Worm (Caenorhabditis elegans) whole organism, L1 larva: ENCODE measurements around the gene str-134.

Experiments
- C04F5.9 ChIP-seq: sonication (generic microtip); optimal IDR thresholded peaks from 2 replicates; lab custom pipeline; 2016; ENCODE audit warnings: missing genetic modification characterization, missing compliant biosample characterization
- C34B4.2 ChIP-seq: sonication (generic microtip); optimal IDR thresholded peaks from 2 replicates; lab custom pipeline; 2017; ENCODE audit warnings: mild to moderate bottlenecking, missing genetic modification characterization, missing compliant biosample characterization
- F16B12.6 ChIP-seq: fragments of 150-350 bp; optimal IDR thresholded peaks from 2 replicates; lab custom pipeline; 2014; ENCODE audit warnings: missing biosample characterization, missing genetic modification characterization
- Y116A8C.19 ChIP-seq: sonication (generic microtip); optimal IDR thresholded peaks from 2 replicates; lab custom pipeline; 2016; ENCODE audit warnings: missing compliant biosample characterization, missing genetic modification characterization, borderline replicate concordance
- aha-1 ChIP-seq: fragments of 150-350 bp; optimal IDR thresholded peaks from 2 replicates; lab custom pipeline; 2014; ENCODE audit warnings: missing biosample characterization, missing genetic modification characterization
- blmp-1 ChIP-seq: fragments of 150-350 bp; optimal IDR thresholded peaks from 2 replicates; lab custom pipeline; 2014; ENCODE audit warnings: missing biosample characterization, missing genetic modification characterization
- ceh-82 ChIP-seq, 3 experiments: fragments of 150-350 bp in 1 of 3; sonication (generic microtip) in 2 of 3; optimal IDR thresholded peaks; 2 replicates each; lab custom pipeline; 2014 to 2017; ENCODE audit warnings: missing biosample characterization in 3 of 3, missing genetic modification characterization in 3 of 3
- ceh-88 ChIP-seq: fragments of 200-800 bp; sonication (Bioruptor generic); IDR thresholded peaks from 2 replicates; pipeline ENCODE4 v1.3.6; 2022; ENCODE audit warnings: missing genetic modification characterization, missing compliant biosample characterization
- ceh-90 ChIP-seq: sonication (generic microtip); optimal IDR thresholded peaks from 2 replicates; lab custom pipeline; 2016; ENCODE audit warnings: missing genetic modification characterization, missing compliant biosample characterization
- ces-1 ChIP-seq: fragments of 150-350 bp; optimal IDR thresholded peaks from 2 replicates; lab custom pipeline; 2014; ENCODE audit warnings: missing biosample characterization, missing genetic modification reagents, missing genetic modification characterization
- dpl-1 ChIP-seq, 3 experiments: fragments of 150-350 bp in 2 of 3; sonication (generic microtip) in 1 of 3; optimal IDR thresholded peaks; 2 replicates each; lab custom pipeline; 2014 to 2017; ENCODE audit warnings: missing biosample characterization in 3 of 3, missing genetic modification characterization in 3 of 3, missing genetic modification reagents in 3 of 3
- dsc-1 ChIP-seq: sonication (generic microtip); optimal IDR thresholded peaks from 2 replicates; lab custom pipeline; 2016; ENCODE audit warnings: mild to moderate bottlenecking, missing genetic modification characterization, missing compliant biosample characterization
- efl-3 ChIP-seq: fragments of 200-800 bp; sonication (Bioruptor generic); optimal IDR thresholded peaks from 2 replicates; lab custom pipeline; 2018; ENCODE audit warnings: mild to moderate bottlenecking, missing genetic modification characterization, missing compliant biosample characterization
- elt-2 ChIP-seq: sonication (generic microtip); optimal IDR thresholded peaks from 2 replicates; lab custom pipeline; 2016; ENCODE audit warnings: missing genetic modification characterization, mild to moderate bottlenecking, inconsistent platforms, missing compliant biosample characterization, missing genetic modification reagents
- ets-5 ChIP-seq: fragments of 200-800 bp; sonication (Bioruptor generic); IDR thresholded peaks from 2 replicates; pipeline ENCODE4 v1.3.6; 2022; ENCODE audit warnings: missing genetic modification characterization, missing compliant biosample characterization
- fos-1 ChIP-seq: fragments of 150-350 bp; optimal IDR thresholded peaks from 2 replicates; lab custom pipeline; 2014; ENCODE audit warnings: missing biosample characterization, missing genetic modification characterization
- hlh-17 ChIP-seq: fragments of 200-800 bp; sonication (Bioruptor generic); optimal IDR thresholded peaks from 2 replicates; lab custom pipeline; 2018; ENCODE audit warnings: missing genetic modification characterization, mild to moderate bottlenecking, missing compliant biosample characterization, moderate library complexity, borderline replicate concordance
- hlh-4 ChIP-seq: sonication (generic microtip); optimal IDR thresholded peaks from 2 replicates; lab custom pipeline; 2016; ENCODE audit warnings: mild to moderate bottlenecking, missing genetic modification characterization, missing compliant biosample characterization
- irx-1 ChIP-seq: sonication (generic microtip); optimal IDR thresholded peaks from 2 replicates; lab custom pipeline; 2016; ENCODE audit warnings: missing genetic modification characterization, missing compliant biosample characterization
- jun-1 ChIP-seq: fragments of 150-350 bp; optimal IDR thresholded peaks from 2 replicates; lab custom pipeline; 2014; ENCODE audit warnings: missing biosample characterization, missing genetic modification reagents, missing genetic modification characterization
- lin-14 ChIP-seq: fragments of 200-800 bp; sonication (Bioruptor generic); optimal IDR thresholded peaks from 2 replicates; lab custom pipeline; 2018; ENCODE audit warnings: mild to moderate bottlenecking, missing genetic modification characterization, moderate library complexity, missing compliant biosample characterization
- lin-15B ChIP-seq: fragments of 150-350 bp; sonication (generic microtip); optimal IDR thresholded peaks from 3 replicates; lab custom pipeline; 2014; ENCODE audit warnings: missing biosample characterization, missing genetic modification characterization
- lin-35 ChIP-seq, 2 experiments: fragments of 150-350 bp; optimal IDR thresholded peaks; 2 replicates each; lab custom pipeline; 2014; ENCODE audit warnings: missing biosample characterization in 2 of 2, missing genetic modification characterization in 2 of 2, missing genetic modification reagents in 2 of 2
- lir-3 ChIP-seq: sonication (generic microtip); optimal IDR thresholded peaks from 2 replicates; lab custom pipeline; 2016; ENCODE audit warnings: mild to moderate bottlenecking, missing genetic modification characterization, moderate library complexity, missing compliant biosample characterization; ENCODE audit not compliant: poor library complexity
- lsy-2 ChIP-seq, 2 experiments: fragments of 150-350 bp; optimal IDR thresholded peaks; 2 replicates each; lab custom pipeline; 2014; ENCODE audit warnings: missing biosample characterization in 2 of 2, missing genetic modification characterization in 2 of 2
- mef-2 ChIP-seq: fragments of 150-350 bp; optimal IDR thresholded peaks from 2 replicates; lab custom pipeline; 2014; ENCODE audit warnings: missing biosample characterization, missing genetic modification characterization
- nhr-11 ChIP-seq: fragments of 150-350 bp; optimal IDR thresholded peaks from 2 replicates; lab custom pipeline; 2014; ENCODE audit warnings: missing biosample characterization, missing genetic modification characterization
- nhr-19 ChIP-seq: fragments of 200-800 bp; sonication (Bioruptor generic); conservative IDR thresholded peaks from 2 replicates; pipeline ENCODE4 v1.3.6; 2022; ENCODE audit warnings: missing genetic modification characterization, missing compliant biosample characterization
- nhr-20 ChIP-seq: sonication (generic microtip); optimal IDR thresholded peaks from 2 replicates; lab custom pipeline; 2016; ENCODE audit warnings: mild to moderate bottlenecking, missing genetic modification characterization, missing compliant biosample characterization
- nhr-237 ChIP-seq: fragments of 150-350 bp; optimal IDR thresholded peaks from 2 replicates; lab custom pipeline; 2014; ENCODE audit warnings: missing biosample characterization, missing genetic modification characterization
- nhr-47 ChIP-seq: sonication (generic microtip); optimal IDR thresholded peaks from 2 replicates; lab custom pipeline; 2016; ENCODE audit warnings: mild to moderate bottlenecking, missing genetic modification characterization, moderate library complexity, missing compliant biosample characterization
- nhr-71 ChIP-seq: sonication (generic microtip); optimal IDR thresholded peaks from 2 replicates; lab custom pipeline; 2016; ENCODE audit warnings: mild to moderate bottlenecking, missing genetic modification characterization, moderate library complexity, missing compliant biosample characterization
- nhr-76 ChIP-seq: sonication (generic microtip); optimal IDR thresholded peaks from 2 replicates; lab custom pipeline; 2017; ENCODE audit warnings: missing biosample characterization, missing genetic modification characterization
- nhr-84 ChIP-seq: sonication (generic microtip); optimal IDR thresholded peaks from 2 replicates; lab custom pipeline; 2017; ENCODE audit warnings: missing biosample characterization, missing genetic modification characterization
- nhr-85 ChIP-seq: sonication (generic microtip); peaks from one replicate; lab custom pipeline; 2016; ENCODE audit warnings: missing genetic modification characterization, inconsistent platforms, missing compliant biosample characterization
- nhr-90 ChIP-seq: sonication (generic microtip); optimal IDR thresholded peaks from 2 replicates; lab custom pipeline; 2016; ENCODE audit warnings: mild to moderate bottlenecking, missing genetic modification characterization, missing compliant biosample characterization; ENCODE audit not compliant: poor library complexity
- pax-3 ChIP-seq: fragments of 200-800 bp; sonication (Bioruptor generic); optimal IDR thresholded peaks from 2 replicates; lab custom pipeline; 2018; ENCODE audit warnings: mild to moderate bottlenecking, missing genetic modification characterization, moderate library complexity, missing compliant biosample characterization
- rnt-1 ChIP-seq: sonication (generic microtip); optimal IDR thresholded peaks from 2 replicates; lab custom pipeline; 2016; ENCODE audit warnings: mild to moderate bottlenecking, missing genetic modification characterization, moderate library complexity, missing compliant biosample characterization
- snu-23 ChIP-seq: sonication (generic microtip); optimal IDR thresholded peaks from 2 replicates; lab custom pipeline; 2016; ENCODE audit warnings: missing genetic modification characterization, missing compliant biosample characterization
- swsn-7 ChIP-seq: sonication (generic microtip); optimal IDR thresholded peaks from 2 replicates; lab custom pipeline; 2016; ENCODE audit warnings: missing genetic modification characterization, missing compliant biosample characterization
- tlp-1 ChIP-seq: fragments of 150-350 bp; optimal IDR thresholded peaks from 2 replicates; lab custom pipeline; 2014; ENCODE audit warnings: missing biosample characterization, missing genetic modification characterization
- unc-130 ChIP-seq: fragments of 150-350 bp; optimal IDR thresholded peaks from 2 replicates; lab custom pipeline; 2017; ENCODE audit warnings: missing biosample characterization, missing genetic modification characterization, inconsistent platforms
- zag-1 ChIP-seq: fragments of 150-350 bp; optimal IDR thresholded peaks from 2 replicates; lab custom pipeline; 2014; ENCODE audit warnings: missing biosample characterization, missing genetic modification characterization
- zip-4 ChIP-seq: fragments of 200-800 bp; sonication (Bioruptor generic); optimal IDR thresholded peaks from 2 replicates; lab custom pipeline; 2018; ENCODE audit warnings: mild to moderate bottlenecking, missing genetic modification characterization, moderate library complexity, missing compliant biosample characterization
- ztf-11 ChIP-seq, 2 experiments: sonication (generic microtip); optimal IDR thresholded peaks; 2 replicates each; lab custom pipeline; 2016 to 2017; ENCODE audit warnings: missing genetic modification characterization in 2 of 2, missing biosample characterization in 1 of 2, missing compliant biosample characterization in 1 of 2

Gene str-134

DNA sequence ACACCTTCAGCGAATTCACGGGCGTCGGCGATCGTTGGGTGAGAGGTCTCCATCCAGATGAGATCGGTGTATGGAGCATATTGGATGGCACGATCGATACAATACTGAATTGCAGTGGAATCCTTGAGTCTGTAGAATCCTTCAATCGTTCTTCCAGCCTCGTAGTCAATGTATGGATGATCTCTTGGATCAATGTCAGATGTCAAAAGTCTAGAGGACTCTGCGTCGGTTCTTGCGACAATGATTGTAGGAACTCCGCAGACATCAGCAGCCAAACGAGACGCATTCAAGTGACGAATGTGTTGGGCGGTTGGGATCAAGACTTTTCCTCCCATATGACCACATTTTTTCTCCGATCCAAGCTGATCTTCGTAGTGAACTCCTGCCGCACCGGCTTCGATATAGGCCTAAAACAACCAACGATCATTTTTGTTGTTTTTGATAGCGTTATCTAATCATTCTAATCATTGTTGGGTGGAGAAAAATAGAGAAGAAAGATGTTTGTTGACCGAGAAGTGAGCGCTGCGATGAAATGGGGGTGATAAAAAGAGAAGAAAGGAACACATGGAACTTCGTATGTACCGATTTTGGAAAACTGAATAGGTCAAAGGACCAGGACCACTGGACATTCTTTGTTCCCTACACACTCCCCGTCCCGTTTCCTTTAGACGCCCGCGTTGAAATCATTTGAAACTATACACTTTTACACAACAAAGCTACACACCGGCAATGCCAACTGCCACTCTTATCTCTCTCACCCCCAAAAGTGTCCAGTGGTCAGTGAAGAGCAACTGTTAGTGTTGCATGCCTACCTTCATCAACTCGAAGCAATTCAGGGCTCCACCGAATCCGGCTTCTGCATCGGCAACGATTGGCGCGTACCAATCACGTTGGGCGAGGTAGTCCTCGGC lies 16.6 kb upstream of the str-134 start (continued):
- TF ChIP-seq pax-3 (tag; lab: Kevin White, UChicago) = peak; percentile 22
- no peak for TF ChIP-seq zag-1 (tag; lab: Kevin White, UChicago)
- peak; percentile 48 for TF ChIP-seq nhr-85 (tag; lab: Kevin White, UChicago)
- no peak for TF ChIP-seq tlp-1 (tag; lab: Kevin White, UChicago)
- TF ChIP-seq lsy-2 (tag; optimal IDR thresholded peaks at IDR 0.05; lab: Kevin White, UChicago) = peak in 1 of 2 experiments; percentile 25
- peak; percentile 17 for TF ChIP-seq nhr-90 (tag; lab: Kevin White, UChicago)
- no peak for TF ChIP-seq lir-3 (tag; lab: Kevin White, UChicago)
- peak; percentile 7 for TF ChIP-seq nhr-20
- TF ChIP-seq snu-23 = peak; percentile 22
- TF ChIP-seq ceh-90 (tag; lab: Kevin White, UChicago) = no peak
- no peak for TF ChIP-seq aha-1
- TF ChIP-seq lin-14 (GFP tag; lab: Kevin White, UChicago) = peak; percentile 31
- TF ChIP-seq dsc-1 (tag; lab: Kevin White, UChicago) = no peak
- no peak for TF ChIP-seq nhr-76 (tag; lab: Kevin White, UChicago)
- TF ChIP-seq elt-2 = peak; percentile 17
- no peak for TF ChIP-seq Y116A8C.19
- no peak for TF ChIP-seq jun-1 (tag; lab: Kevin White, UChicago)
- no peak for TF ChIP-seq blmp-1 (tag; lab: Kevin White, UChicago)
- no peak for TF ChIP-seq ceh-82 (tag; optimal IDR thresholded peaks at IDR 0.05; lab: Kevin White, UChicago)
- TF ChIP-seq C04F5.9 (tag; lab: Kevin White, UChicago) = no peak
- peak; percentile 2 for TF ChIP-seq irx-1 (tag; lab: Kevin White, UChicago)
- no peak for TF ChIP-seq ets-5 (GFP tag; lab: Robert Waterston, UW)
- TF ChIP-seq efl-3 (GFP tag; lab: Kevin White, UChicago) = no peak
- TF ChIP-seq nhr-19 (GFP tag; lab: Robert Waterston, UW) = peak; percentile 7
- peak; percentile 10 for TF ChIP-seq unc-130 (tag; lab: Kevin White, UChicago)
- no peak for TF ChIP-seq swsn-7 (tag; lab: Kevin White, UChicago)
- TF ChIP-seq hlh-4 (tag; lab: Kevin White, UChicago) = no peak
- no peak for TF ChIP-seq F16B12.6 (tag; lab: Kevin White, UChicago)
- TF ChIP-seq ces-1 = no peak
- no peak for TF ChIP-seq nhr-237 (tag; lab: Kevin White, UChicago)
- no peak for TF ChIP-seq nhr-11 (tag; lab: Kevin White, UChicago)
- peak; percentile 53 for TF ChIP-seq nhr-84 (tag; lab: Kevin White, UChicago)
- TF ChIP-seq, all 84 proteins: peak for 19

DNA sequence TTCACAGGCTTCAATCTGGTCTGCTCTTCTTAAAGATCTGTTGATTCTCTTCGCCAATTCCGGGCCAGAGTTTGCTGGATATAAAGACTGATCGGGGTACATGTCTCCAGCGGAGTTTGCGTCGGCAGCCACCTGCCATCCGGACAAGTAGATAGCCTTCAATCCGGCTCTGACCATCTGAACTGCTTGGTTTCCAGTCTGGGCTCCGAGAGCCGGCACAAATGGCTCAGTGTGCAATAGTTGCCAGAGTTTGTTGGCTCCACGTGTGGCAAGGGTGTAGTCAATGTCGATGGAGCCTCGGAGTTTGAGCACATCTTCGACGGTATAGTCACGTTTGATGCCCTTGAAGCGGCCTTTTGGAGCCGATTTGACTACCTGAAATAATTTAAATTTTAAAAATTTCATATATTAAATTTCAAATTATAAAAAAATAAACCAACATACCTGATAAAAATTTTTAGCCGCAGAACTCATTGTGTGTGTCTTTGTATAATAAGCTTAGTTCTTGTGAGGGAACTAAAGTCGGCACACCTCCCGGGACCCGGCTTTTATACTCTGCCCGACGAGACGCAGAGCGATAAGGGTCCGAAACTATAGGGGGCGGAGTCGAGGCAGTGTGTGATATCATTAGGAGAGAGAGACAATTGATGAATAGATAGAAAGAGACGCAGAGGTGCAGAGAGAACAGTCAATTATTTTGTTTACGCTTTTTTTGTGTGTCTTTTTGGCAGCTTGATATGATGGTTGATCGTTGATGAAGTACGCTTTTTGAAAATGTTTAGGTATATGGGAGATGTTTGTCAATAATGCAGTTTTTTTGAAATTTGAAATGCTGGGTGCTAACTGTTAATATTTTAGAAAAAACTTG lies 15.7 kb upstream of the str-134 start, which contains the start of the genes icl-1 and srh-2:
TSS of gene icl-1 (minus strand) at position 521 of the 868 bp plus-strand sequence.
TSS of gene srh-2 (plus strand) at position 818 of the 868 bp plus-strand sequence.
- TF ChIP-seq nhr-19 (GFP tag; lab: Robert Waterston, UW) (peak; percentile 93), ets-5 (GFP tag; lab: Robert Waterston, UW) (no peak), ceh-88 (peak; percentile 67), nhr-11 (tag; lab: Kevin White, UChicago) (no peak), lin-15B (tag; lab: Kevin White, UChicago) (no peak), rnt-1 (tag; lab: Kevin White, UChicago) (peak; percentile 88), ztf-11 (tag; optimal IDR thresholded peaks at IDR 0.05; lab: Kevin White, UChicago) (peak in 1 of 2 experiments; percentile 27), zip-4 (GFP tag; lab: Kevin White, UChicago) (peak; percentile 51), tlp-1 (tag; lab: Kevin White, UChicago) (no peak), nhr-85 (tag; lab: Kevin White, UChicago) (peak; percentile 92), nhr-84 (tag; lab: Kevin White, UChicago) (no peak), nhr-71 (tag; lab: Kevin White, UChicago) (peak; percentile 95), nhr-47 (peak; percentile 59), blmp-1 (tag; lab: Kevin White, UChicago) (peak; percentile 17), dpl-1 (GFP tag; optimal IDR thresholded peaks at IDR 0.05; lab: Kevin White, UChicago) (peak in 2 of 3 experiments; percentile 19 to 26), hlh-17 (GFP tag; lab: Kevin White, UChicago) (peak; percentile 41), C34B4.2 (tag; lab: Kevin White, UChicago) (no peak), fos-1 (tag; lab: Kevin White, UChicago) (peak; percentile 23), F16B12.6 (tag; lab: Kevin White, UChicago) (no peak), aha-1 (no peak), elt-2 (peak; percentile 67), mef-2 (tag; lab: Kevin White, UChicago) (no peak), C04F5.9 (tag; lab: Kevin White, UChicago) (peak; percentile 49), jun-1 (tag; lab: Kevin White, UChicago) (peak; percentile 15), lin-35 (GFP tag; optimal IDR thresholded peaks at IDR 0.05; lab: Kevin White, UChicago) (peak in 1 of 2 experiments; percentile 75), ces-1 (no peak)
